Fruit fly (Drosophila melanogaster) whole organism, wandering third instar larva: ENCODE data around the gene Polr2J.

Experiments used
- Abd-B ChIP-seq: fragments of >200 bp; optimal IDR thresholded peaks from 2 replicates; lab custom pipeline; 2017; ENCODE audit warnings: missing biosample characterization, missing genetic modification characterization
- CG32264 ChIP-seq: fragments of 200-800 bp; sonication (Bioruptor generic); optimal IDR thresholded peaks from 2 replicates; lab custom pipeline; 2016; ENCODE audit warnings: missing biosample characterization, missing genetic modification characterization
- CG9705 ChIP-seq: fragments of 200-800 bp; sonication (Bioruptor generic); optimal IDR thresholded peaks from 2 replicates; lab custom pipeline; 2018; ENCODE audit warnings: missing biosample characterization, mild to moderate bottlenecking, missing genetic modification characterization
- CrebA ChIP-seq: fragments of 200-800 bp; sonication (Bioruptor generic); optimal IDR thresholded peaks from 2 replicates; lab custom pipeline; 2016; ENCODE audit warnings: missing biosample characterization, mild to moderate bottlenecking, missing genetic modification characterization, borderline replicate concordance
- Dfd ChIP-seq: fragments of >200 bp; optimal IDR thresholded peaks from 2 replicates; lab custom pipeline; 2017; ENCODE audit warnings: missing biosample characterization, missing genetic modification characterization
- Dif ChIP-seq: fragments of 200-275, 200-300 bp; sonication (Bioruptor generic); optimal IDR thresholded peaks from 2 replicates; lab custom pipeline; 2018; ENCODE audit warnings: missing biosample characterization, missing genetic modification characterization; ENCODE audit not compliant: partially characterized antibody
- GATAd ChIP-seq: sonication (Bioruptor generic); optimal IDR thresholded peaks from 2 replicates; lab custom pipeline; 2016; ENCODE audit warnings: missing biosample characterization, missing genetic modification characterization
- HLH106 ChIP-seq: fragments of 200-800 bp; optimal IDR thresholded peaks from 3 replicates; lab custom pipeline; 2019; ENCODE audit warnings: missing biosample characterization, mild to moderate bottlenecking, missing genetic modification characterization, moderate library complexity
- Hnf4 ChIP-seq: fragments of 200-800 bp; sonication (Bioruptor generic); optimal IDR thresholded peaks from 2 replicates; lab custom pipeline; 2016; ENCODE audit warnings: missing biosample characterization, mild to moderate bottlenecking, missing genetic modification characterization
- Hr78 ChIP-seq: fragments of >200 bp; optimal IDR thresholded peaks from 2 replicates; lab custom pipeline; 2017; ENCODE audit warnings: missing biosample characterization, missing genetic modification characterization
- Hr83 ChIP-seq: fragments of 200-300 bp; sonication (Bioruptor generic); optimal IDR thresholded peaks from 2 replicates; lab custom pipeline; 2016; ENCODE audit warnings: missing biosample characterization, mild to moderate bottlenecking, missing genetic modification characterization, moderate library complexity; ENCODE audit not compliant: poor library complexity, severe bottlenecking
- Jra ChIP-seq: sonication (Bioruptor generic); optimal IDR thresholded peaks from 2 replicates; lab custom pipeline; 2016; ENCODE audit warnings: missing biosample characterization, missing genetic modification characterization
- Mio ChIP-seq: sonication (Bioruptor generic); optimal IDR thresholded peaks from 2 replicates; lab custom pipeline; 2016; ENCODE audit warnings: missing biosample characterization, missing genetic modification characterization
- Myc ChIP-seq: fragments of >200 bp; optimal IDR thresholded peaks from 2 replicates; lab custom pipeline; 2017
- N ChIP-seq: fragments of >200 bp; optimal IDR thresholded peaks from 2 replicates; lab custom pipeline; 2018; ENCODE audit warnings: missing biosample characterization, missing external identifiers, missing genetic modification characterization
- OdsH ChIP-seq: fragments of 200-800 bp; sonication (Bioruptor generic); optimal IDR thresholded peaks from 2 replicates; lab custom pipeline; 2016; ENCODE audit warnings: missing biosample characterization, mild to moderate bottlenecking, missing genetic modification characterization
- Rel ChIP-seq, 2 experiments: fragments of 200-800 bp; sonication (Bioruptor generic) in 1 of 2; optimal IDR thresholded peaks; 2 replicates in 1 of 2; 3 replicates in 1 of 2; lab custom pipeline; 2016 to 2019; ENCODE audit warnings: mild to moderate bottlenecking in 2 of 2, missing biosample characterization in 2 of 2, missing genetic modification characterization in 2 of 2, moderate library complexity in 1 of 2
- Sp1 ChIP-seq: fragments of 200-800 bp; sonication (Bioruptor generic); optimal IDR thresholded peaks from 3 replicates; lab custom pipeline; 2019; ENCODE audit warnings: missing biosample characterization, mild to moderate bottlenecking, missing genetic modification characterization, moderate library complexity
- Vsx2 ChIP-seq: fragments of 200-300, 225-300 bp; sonication (Bioruptor generic); optimal IDR thresholded peaks from 2 replicates; lab custom pipeline; 2018; ENCODE audit warnings: missing biosample characterization, missing genetic modification characterization; ENCODE audit not compliant: partially characterized antibody
- br ChIP-seq: fragments of 200-800 bp; sonication (Bioruptor generic); optimal IDR thresholded peaks from 2 replicates; lab custom pipeline; 2016; ENCODE audit warnings: missing biosample characterization, missing genetic modification characterization
- brk ChIP-seq: fragments of 200-800 bp; sonication (Bioruptor generic); optimal IDR thresholded peaks from 2 replicates; lab custom pipeline; 2016; ENCODE audit warnings: missing biosample characterization, mild to moderate bottlenecking, missing genetic modification characterization
- dl ChIP-seq, 2 experiments: fragments of 175-275, 200-275 bp in 1 of 2; fragments of 200-275 bp in 1 of 2; sonication (Bioruptor generic); optimal IDR thresholded peaks; lab custom pipeline; 2018; ENCODE audit warnings: mild to moderate bottlenecking in 2 of 2, missing biosample characterization in 2 of 2, missing genetic modification characterization in 2 of 2, moderate library complexity in 2 of 2; ENCODE audit not compliant: partially characterized antibody in 2 of 2, insufficient read depth in 1 of 2
- dmrt93B ChIP-seq: fragments of 200-800 bp; sonication (Bioruptor generic); optimal IDR thresholded peaks from 2 replicates; lab custom pipeline; 2018; ENCODE audit warnings: missing biosample characterization, mild to moderate bottlenecking, missing genetic modification characterization
- dsf ChIP-seq: sonication (Bioruptor generic); optimal IDR thresholded peaks from 2 replicates; lab custom pipeline; 2016; ENCODE audit warnings: missing biosample characterization, missing genetic modification characterization, borderline replicate concordance
- ey ChIP-seq: fragments of 200-800 bp; sonication (Bioruptor generic); optimal IDR thresholded peaks from 2 replicates; lab custom pipeline; 2016; ENCODE audit warnings: missing biosample characterization, missing genetic modification characterization
- foxo ChIP-seq, 2 experiments: fragments of 200-800 bp; sonication (Bioruptor generic); optimal IDR thresholded peaks; 2 replicates in 1 of 2; 3 replicates in 1 of 2; lab custom pipeline; 2016 to 2017; ENCODE audit warnings: missing biosample characterization in 2 of 2, missing genetic modification characterization in 2 of 2
- fru ChIP-seq: fragments of 200-800 bp; sonication (Bioruptor generic); optimal IDR thresholded peaks from 3 replicates; lab custom pipeline; 2016; ENCODE audit warnings: missing biosample characterization, mild to moderate bottlenecking, missing genetic modification characterization
- h ChIP-seq: fragments of 200-800 bp; sonication (Bioruptor generic); optimal IDR thresholded peaks from 3 replicates; lab custom pipeline; 2016; ENCODE audit warnings: missing biosample characterization, mild to moderate bottlenecking, missing genetic modification characterization
- jim ChIP-seq: fragments of 175-275, 200-325 bp; sonication (Bioruptor generic); optimal IDR thresholded peaks from 2 replicates; lab custom pipeline; 2016; ENCODE audit warnings: missing biosample characterization, mild to moderate bottlenecking, missing genetic modification characterization
- lola ChIP-seq: fragments of >200 bp; optimal IDR thresholded peaks from 2 replicates; lab custom pipeline; 2017; ENCODE audit warnings: missing biosample characterization, missing genetic modification characterization
- psq ChIP-seq: fragments of 200-800 bp; sonication (Bioruptor generic); optimal IDR thresholded peaks from 3 replicates; lab custom pipeline; 2017; ENCODE audit warnings: missing biosample characterization, mild to moderate bottlenecking, missing genetic modification characterization, moderate library complexity
- rgr ChIP-seq: fragments of 200-800 bp; sonication (Bioruptor generic); optimal IDR thresholded peaks from 3 replicates; lab custom pipeline; 2016; ENCODE audit warnings: missing biosample characterization, mild to moderate bottlenecking, missing genetic modification characterization
- sage ChIP-seq: fragments of 200-800 bp; sonication (Bioruptor generic); optimal IDR thresholded peaks from 2 replicates; lab custom pipeline; 2016; ENCODE audit warnings: missing biosample characterization, mild to moderate bottlenecking, missing genetic modification characterization
- sv ChIP-seq: fragments of 200-800 bp; sonication (Bioruptor generic); optimal IDR thresholded peaks from 3 replicates; lab custom pipeline; 2016; ENCODE audit warnings: missing biosample characterization, missing genetic modification characterization
- tai ChIP-seq: sonication (Bioruptor generic); optimal IDR thresholded peaks from 2 replicates; lab custom pipeline; 2016; ENCODE audit warnings: missing biosample characterization, missing genetic modification characterization
- usp ChIP-seq: fragments of >200 bp; optimal IDR thresholded peaks from 2 replicates; lab custom pipeline; 2017; ENCODE audit warnings: missing biosample characterization, missing genetic modification characterization
- woc ChIP-seq: sonication (Bioruptor generic); optimal IDR thresholded peaks from 2 replicates; lab custom pipeline; 2016; ENCODE audit warnings: missing biosample characterization, mild to moderate bottlenecking, missing genetic modification characterization

Gene Polr2J

dm6 chr2L:17394939-17395338, 15.3 kb downstream of the Polr2J start:
- TF ChIP-seq usp (GFP tag; lab: Kevin White, UChicago) = no peak
- no peak for TF ChIP-seq Dfd
- TF ChIP-seq, all 38 proteins: peak for 0

- TF ChIP-seq h (no peak), foxo (GFP tag; optimal IDR thresholded peaks at IDR 0.05; lab: Kevin White, UChicago) (no peak), Hr83 (peak; percentile 17)
These were observed 19.4 kb downstream of the Polr2J start for dm6 chr2L:17390782-17391181.

dm6 chr2L:17389104-17389503, 21.1 kb downstream of the Polr2J start:
- peak; percentile 8 for TF ChIP-seq br (GFP tag; lab: Kevin White, UChicago)
- peak; percentile 59 for TF ChIP-seq CrebA (GFP tag; lab: Kevin White, UChicago)
- no peak for TF ChIP-seq tai (GFP tag; lab: Kevin White, UChicago)
- peak; percentile 12 for TF ChIP-seq psq (GFP tag; lab: Kevin White, UChicago)
- peak; percentile 36 for TF ChIP-seq h
- TF ChIP-seq foxo (GFP tag; optimal IDR thresholded peaks at IDR 0.05; lab: Kevin White, UChicago) = peak in 1 of 2 experiments; percentile 23
- peak; percentile 69 to 73 for TF ChIP-seq dl (GFP tag; optimal IDR thresholded peaks at IDR 0.05; lab: Kevin White, UChicago; ENCODE audit: insufficient read depth in 1 of 2, partially characterized antibody in 2 of 2)
- peak; percentile 88 for TF ChIP-seq Dif (GFP tag; lab: Kevin White, UChicago)
- no peak for TF ChIP-seq HLH106 (tag; lab: Kevin White, UChicago)
- TF ChIP-seq Rel (GFP tag; optimal IDR thresholded peaks at IDR 0.05; lab: Kevin White, UChicago) = no peak
- peak; percentile 60 for TF ChIP-seq Rel (tag; optimal IDR thresholded peaks at IDR 0.05; lab: Kevin White, UChicago)
- TF ChIP-seq woc (GFP tag; lab: Kevin White, UChicago) = no peak
- peak; percentile 79 for TF ChIP-seq fru
- TF ChIP-seq OdsH (GFP tag; lab: Kevin White, UChicago) = peak; percentile 26
- peak; percentile 22 for TF ChIP-seq brk (GFP tag; lab: Kevin White, UChicago)
- peak; percentile 59 for TF ChIP-seq Hr83
- peak; percentile 46 for TF ChIP-seq Sp1 (GFP tag; lab: Kevin White, UChicago)
- TF ChIP-seq usp (GFP tag; lab: Kevin White, UChicago) = no peak
- no peak for TF ChIP-seq sage (GFP tag; lab: Kevin White, UChicago)
- peak; percentile 16 for TF ChIP-seq rgr (GFP tag; lab: Kevin White, UChicago)
- TF ChIP-seq Vsx2 = no peak
- TF ChIP-seq Hnf4 = peak; percentile 36
- peak; percentile 25 for TF ChIP-seq jim (GFP tag; lab: Kevin White, UChicago)

dm6 chr2L:17387735-17388367, 22.4 kb downstream of the Polr2J start:
- TF ChIP-seq h (peak; percentile 27), dmrt93B (GFP tag; lab: Kevin White, UChicago) (no peak), Hr83 (peak; percentile 24), rgr (GFP tag; lab: Kevin White, UChicago) (peak; percentile 25), foxo (GFP tag; optimal IDR thresholded peaks at IDR 0.05; lab: Kevin White, UChicago) (peak in 1 of 2 experiments; percentile 13), Dif (GFP tag; lab: Kevin White, UChicago) (peak; percentile 42), Rel (GFP tag; optimal IDR thresholded peaks at IDR 0.05; lab: Kevin White, UChicago) (no peak), Rel (tag; optimal IDR thresholded peaks at IDR 0.05; lab: Kevin White, UChicago) (peak; percentile 82), Jra (GFP tag; lab: Kevin White, UChicago) (no peak)

- TF ChIP-seq jim (GFP tag; lab: Kevin White, UChicago) = peak; percentile 84
- TF ChIP-seq woc (GFP tag; lab: Kevin White, UChicago) = peak; percentile 44
- peak; percentile 34 for TF ChIP-seq tai (GFP tag; lab: Kevin White, UChicago)
- TF ChIP-seq dmrt93B (GFP tag; lab: Kevin White, UChicago) = no peak
- TF ChIP-seq brk (GFP tag; lab: Kevin White, UChicago) = peak; percentile 65
- no peak for TF ChIP-seq Mio
- TF ChIP-seq sv (GFP tag; lab: Kevin White, UChicago) = no peak
- TF ChIP-seq Rel (GFP tag; optimal IDR thresholded peaks at IDR 0.05; lab: Kevin White, UChicago) = peak; percentile 65
- TF ChIP-seq Rel (tag; optimal IDR thresholded peaks at IDR 0.05; lab: Kevin White, UChicago) = peak; percentile 45
- TF ChIP-seq HLH106 (tag; lab: Kevin White, UChicago) = peak; percentile 45
- TF ChIP-seq OdsH (GFP tag; lab: Kevin White, UChicago) = no peak
- TF ChIP-seq GATAd (GFP tag; lab: Kevin White, UChicago) = no peak
- TF ChIP-seq CG9705 = peak; percentile 43
- peak; percentile 26 for TF ChIP-seq br (GFP tag; lab: Kevin White, UChicago)
- no peak for TF ChIP-seq Abd-B (GFP tag; lab: Kevin White, UChicago)
- no peak for TF ChIP-seq Dfd
- TF ChIP-seq dsf = no peak
- TF ChIP-seq h = peak; percentile 8
- no peak for TF ChIP-seq lola (GFP tag; lab: Kevin White, UChicago)
- no peak for TF ChIP-seq Hr78 (GFP tag; lab: Kevin White, UChicago)
- no peak for TF ChIP-seq Jra (GFP tag; lab: Kevin White, UChicago)
- TF ChIP-seq Myc = no peak
- TF ChIP-seq N (GFP tag; lab: Kevin White, UChicago) = no peak
- peak; percentile 44 for TF ChIP-seq CG32264 (GFP tag; lab: Kevin White, UChicago)
- no peak for TF ChIP-seq Dif (GFP tag; lab: Kevin White, UChicago)
- no peak for TF ChIP-seq Hr83
- no peak for TF ChIP-seq ey (GFP tag; lab: Kevin White, UChicago)
- TF ChIP-seq psq (GFP tag; lab: Kevin White, UChicago) = no peak
- TF ChIP-seq rgr (GFP tag; lab: Kevin White, UChicago) = no peak
- TF ChIP-seq usp (GFP tag; lab: Kevin White, UChicago) = no peak
These were observed 25.0 kb downstream of the Polr2J start for dm6 chr2L:17385221-17385529.
